Worm (Caenorhabditis elegans): ENCODE results near the gene sao-1.

The sao-1 gene

ce11 chrV:13931225-13931624 is 32.5 kb upstream of the sao-1 start, which contains the start of gene C06B3.16:
TSS of gene C06B3.16 (plus strand) at chrV:13931525.
- no peak for TF ChIP-seq ztf-16 (tag; optimal IDR thresholded peaks at IDR 0.05)
- no peak for TF ChIP-seq K02D7.2 (tag; optimal IDR thresholded peaks at IDR 0.05)
- no peak for TF ChIP-seq zip-5 (tag; optimal IDR thresholded peaks at IDR 0.05)
- TF ChIP-seq ets-4 (tag; optimal IDR thresholded peaks at IDR 0.05): no peak

- TF ChIP-seq C08G9.2 (tag; optimal IDR thresholded peaks at IDR 0.05) (no peak), che-1 (tag; optimal IDR thresholded peaks at IDR 0.05) (no peak), eyg-1 (tag; optimal IDR thresholded peaks at IDR 0.05) (no peak), ttx-3 (tag; optimal IDR thresholded peaks at IDR 0.05) (no peak), K09A11.1 (tag; optimal IDR thresholded peaks at IDR 0.05; ENCODE audit: insufficient read depth) (no peak), fax-1 (tag; optimal IDR thresholded peaks at IDR 0.05) (no peak), ceh-2 (tag; optimal IDR thresholded peaks at IDR 0.05) (no peak), unc-55 (GFP tag; optimal IDR thresholded peaks at IDR 0.05) (no peak), unc-42 (tag; optimal IDR thresholded peaks at IDR 0.05) (no peak), gmeb-2 (tag; optimal IDR thresholded peaks at IDR 0.05) (no peak), fkh-10 (GFP tag; optimal IDR thresholded peaks at IDR 0.05) (no peak), lim-6 (tag; optimal IDR thresholded peaks at IDR 0.05) (no peak), ceh-31 (tag; optimal IDR thresholded peaks at IDR 0.05) (no peak), dmd-4 (tag; optimal IDR thresholded peaks at IDR 0.05; ENCODE audit: borderline replicate concordance) (no peak), T23F11.4 (GFP tag; optimal IDR thresholded peaks at IDR 0.05) (no peak), ceh-30 (tag; optimal IDR thresholded peaks at IDR 0.05) (no peak)
These were observed 31.8 kb upstream of the sao-1 start for ce11 chrV:13931952-13932351.

- TF ChIP-seq ahr-1 (tag; optimal IDR thresholded peaks at IDR 0.05) (no peak), ceh-24 (tag; optimal IDR thresholded peaks at IDR 0.05) (no peak), dve-1 (tag; optimal IDR thresholded peaks at IDR 0.05) (no peak), C08G9.2 (tag; optimal IDR thresholded peaks at IDR 0.05) (no peak), che-1 (tag; optimal IDR thresholded peaks at IDR 0.05) (no peak), ceh-19 (GFP tag; optimal IDR thresholded peaks at IDR 0.05) (no peak), hlh-8 (tag; optimal IDR thresholded peaks at IDR 0.05) (no peak), lin-11 (tag; optimal IDR thresholded peaks at IDR 0.05) (no peak), elt-4 (tag; optimal IDR thresholded peaks at IDR 0.05) (no peak), npax-4 (tag; optimal IDR thresholded peaks at IDR 0.05) (no peak), K02D7.2 (tag; optimal IDR thresholded peaks at IDR 0.05) (no peak), pha-4 (tag; optimal IDR thresholded peaks at IDR 0.05) (no peak), unc-3 (GFP tag; conservative IDR thresholded peaks at IDR 0.05) (no peak), unc-3 (tag; optimal IDR thresholded peaks at IDR 0.05) (no peak), elt-2 (tag; optimal IDR thresholded peaks at IDR 0.05) (no peak)
These were observed 29.2 kb upstream of the sao-1 start, which contains the start of gene R10D12.1 for ce11 chrV:13934545-13934944. TSS of gene R10D12.1 (minus strand) at chrV:13934645.

ce11 chrV:13935423-13935822 is 28.3 kb upstream of the sao-1 start:
- TF ChIP-seq elt-4 (tag; optimal IDR thresholded peaks at IDR 0.05) (no peak), tbx-2 (tag; optimal IDR thresholded peaks at IDR 0.05) (no peak), madf-2 (tag; optimal IDR thresholded peaks at IDR 0.05) (no peak), F13H6.1 (tag; optimal IDR thresholded peaks at IDR 0.05) (no peak), gmeb-2 (tag; optimal IDR thresholded peaks at IDR 0.05) (no peak), pha-2 (tag; optimal IDR thresholded peaks at IDR 0.05) (no peak), ceh-6 (GFP tag; optimal IDR thresholded peaks at IDR 0.05) (no peak), T23F11.4 (GFP tag; optimal IDR thresholded peaks at IDR 0.05) (no peak), ama-1 (optimal IDR thresholded peaks at IDR 0.05) (no peak), mec-3 (tag; optimal IDR thresholded peaks at IDR 0.05; ENCODE audit: borderline replicate concordance) (no peak), ceh-19 (GFP tag; optimal IDR thresholded peaks at IDR 0.05) (no peak)

Data from whole organism, late embryonic.